Worm (Caenorhabditis elegans) whole organism, midembryonic: Measurements from ENCODE around the gene fcmt-1.

Source experiments
- T22C8.4 ChIP-seq: fragments of 200-800 bp; sonication (Bioruptor generic); IDR thresholded peaks from 2 replicates; pipeline ENCODE4 v1.3.6; 2022; ENCODE audit warnings: missing genetic modification characterization, missing compliant biosample characterization
- cog-1 ChIP-seq: sonication (generic microtip); optimal IDR thresholded peaks from 2 replicates; lab custom pipeline; 2016; ENCODE audit warnings: missing genetic modification characterization, missing compliant biosample characterization
- flt-1 ChIP-seq: fragments of 200-800 bp; sonication (Bioruptor generic); IDR thresholded peaks from 2 replicates; pipeline ENCODE4 v1.3.6; 2022; ENCODE audit warnings: missing genetic modification characterization, missing compliant biosample characterization
- klf-2 ChIP-seq: fragments of 200-800 bp; sonication (Bioruptor generic); conservative IDR thresholded peaks from 2 replicates; pipeline ENCODE4 v1.3.6; 2022; ENCODE audit warnings: missing genetic modification reagents, missing genetic modification characterization, missing compliant biosample characterization
- med-1 ChIP-seq: sonication (generic microtip); optimal IDR thresholded peaks from 2 replicates; lab custom pipeline; 2017; ENCODE audit warnings: missing genetic modification characterization, mild to moderate bottlenecking, missing compliant biosample characterization, antibody characterized with exemption, missing genetic modification reagents; ENCODE audit not compliant: insufficient read depth
- ref-1 ChIP-seq: fragments of 200-800 bp; sonication (Bioruptor generic); conservative IDR thresholded peaks from 2 replicates; pipeline ENCODE4 v1.3.6; 2022; ENCODE audit warnings: missing genetic modification reagents, missing genetic modification characterization, missing compliant biosample characterization
- tab-1 ChIP-seq: fragments of 200-800 bp; sonication (Bioruptor generic); IDR thresholded peaks from 2 replicates; pipeline ENCODE4 v1.3.6; 2022; ENCODE audit warnings: missing genetic modification characterization, missing compliant biosample characterization
- ztf-23 ChIP-seq: fragments of 200-800 bp; sonication (Bioruptor generic); IDR thresholded peaks from 2 replicates; pipeline ENCODE4 v1.3.6; 2022; ENCODE audit warnings: missing genetic modification reagents, missing genetic modification characterization, missing compliant biosample characterization
- ztf-29 ChIP-seq: fragments of 200-800 bp; sonication (Bioruptor generic); IDR thresholded peaks from 2 replicates; pipeline ENCODE4 v1.3.6; 2022; ENCODE audit warnings: missing genetic modification reagents, missing genetic modification characterization, missing compliant biosample characterization

fcmt-1 gene

DNA sequence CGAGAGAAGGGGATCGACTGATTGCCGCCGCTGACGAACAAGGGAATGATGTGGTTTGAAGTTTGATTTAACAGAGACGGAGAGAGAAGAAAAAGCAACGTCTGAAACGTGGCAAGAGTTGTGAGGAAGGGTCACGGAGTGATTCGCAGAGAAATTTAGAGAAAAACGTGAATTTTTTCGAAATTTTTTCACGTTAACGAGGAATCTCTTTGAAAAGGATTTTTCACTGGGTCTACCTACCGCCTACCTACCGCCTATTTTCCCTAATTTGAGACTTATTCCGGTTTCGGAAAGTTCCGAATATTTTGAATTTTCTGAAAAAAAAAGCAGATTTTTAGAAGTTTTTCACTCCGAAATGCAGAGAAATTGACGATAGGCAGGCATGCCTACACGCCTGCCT lies at the start of gene fcmt-1:
Gene fcmt-1 (minus strand): TSS at position 101 of the 400 bp plus-strand sequence.
- TF ChIP-seq T22C8.4 (GFP tag; lab: Robert Waterston, UW) (no peak), klf-2 (GFP tag; lab: Robert Waterston, UW) (no peak), ztf-29 (GFP tag; lab: Robert Waterston, UW) (no peak)

DNA sequence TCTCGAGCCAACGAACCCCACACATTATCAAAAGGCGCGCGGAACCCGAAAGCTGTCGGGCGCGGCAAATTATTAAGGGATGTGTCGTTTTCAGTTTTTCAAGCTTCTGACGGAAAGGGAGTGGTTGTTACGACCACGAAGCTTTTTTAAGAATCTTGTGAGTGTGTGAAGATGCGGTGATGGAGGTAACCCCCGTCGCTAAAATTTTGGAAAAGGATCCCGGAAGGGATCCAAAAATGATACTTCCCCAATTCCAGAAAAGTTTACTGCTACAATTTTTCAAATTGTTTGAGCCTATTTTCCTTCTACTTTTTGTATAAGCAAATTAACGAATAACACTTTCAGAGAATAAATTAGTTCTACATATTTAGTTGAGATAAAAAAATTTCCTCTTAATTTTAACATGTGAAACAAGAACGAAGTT lies 47.3 kb upstream of the fcmt-1 start:
- no peak for TF ChIP-seq cog-1 (tag; lab: Kevin White, UChicago)
- no peak for TF ChIP-seq klf-2 (GFP tag; lab: Robert Waterston, UW)
- no peak for TF ChIP-seq tab-1 (GFP tag; lab: Robert Waterston, UW)
- TF ChIP-seq T22C8.4 (GFP tag; lab: Robert Waterston, UW): no peak
- TF ChIP-seq ref-1 (GFP tag; lab: Robert Waterston, UW): no peak
- TF ChIP-seq ztf-29 (GFP tag; lab: Robert Waterston, UW): no peak
- no peak for TF ChIP-seq flt-1 (GFP tag; lab: Robert Waterston, UW)
- TF ChIP-seq ztf-23 (GFP tag; lab: Robert Waterston, UW): no peak
- TF ChIP-seq med-1 (GFP tag; lab: Kevin White, UChicago): no peak

DNA sequence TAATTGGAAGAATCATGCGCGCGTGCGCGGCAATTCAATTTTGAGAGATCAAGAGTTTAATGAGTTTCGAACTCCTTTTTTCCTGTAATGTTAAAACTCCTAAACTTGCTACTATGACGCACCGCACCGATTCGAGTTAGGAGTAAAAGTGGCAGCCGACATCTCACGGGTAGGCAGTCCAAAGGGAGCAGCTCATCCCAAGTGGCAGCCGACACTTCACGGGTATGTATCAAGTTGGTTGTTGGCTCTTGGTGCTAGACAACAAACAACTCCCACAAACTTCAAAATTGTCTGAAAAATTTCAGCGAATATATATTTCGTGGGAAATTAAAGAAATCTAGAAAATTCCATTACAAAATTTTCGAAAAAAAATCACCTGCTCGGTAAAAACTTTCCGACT lies 43.8 kb upstream of the fcmt-1 start:
- TF ChIP-seq T22C8.4 (GFP tag; lab: Robert Waterston, UW) (no peak), cog-1 (tag; lab: Kevin White, UChicago) (no peak), klf-2 (GFP tag; lab: Robert Waterston, UW) (no peak), ztf-23 (GFP tag; lab: Robert Waterston, UW) (no peak), tab-1 (GFP tag; lab: Robert Waterston, UW) (no peak), ref-1 (GFP tag; lab: Robert Waterston, UW) (no peak), med-1 (GFP tag; lab: Kevin White, UChicago) (no peak), flt-1 (GFP tag; lab: Robert Waterston, UW) (no peak), ztf-29 (GFP tag; lab: Robert Waterston, UW) (no peak)

DNA sequence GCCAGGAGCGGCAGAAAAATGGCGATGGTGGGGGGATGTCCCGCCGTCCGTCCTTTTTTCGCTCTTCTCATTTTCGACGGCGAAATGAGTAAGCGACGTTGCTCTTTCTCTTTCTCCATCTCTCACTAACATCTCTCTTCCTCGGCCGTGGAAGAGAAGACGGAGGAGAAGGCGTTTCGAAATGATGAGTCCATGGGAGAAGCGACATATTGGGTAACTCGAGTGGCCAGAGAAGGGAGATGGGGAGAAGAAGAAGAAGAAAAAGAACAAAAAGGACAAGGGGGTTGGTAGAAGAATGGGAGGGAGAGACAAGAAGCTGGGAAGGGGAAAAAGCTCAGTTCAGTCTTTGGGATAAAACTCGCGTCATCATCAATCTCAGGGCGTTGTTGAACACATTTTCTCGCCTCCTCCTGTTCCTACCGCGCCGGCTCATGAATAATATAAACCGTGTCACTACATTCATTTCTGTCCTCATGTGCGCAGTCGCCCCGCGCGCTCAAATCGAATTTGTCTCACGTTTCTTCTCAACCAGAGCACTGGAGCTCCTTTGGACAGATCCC lies 42.3 kb upstream of the fcmt-1 start:
- TF ChIP-seq ztf-23 (GFP tag; lab: Robert Waterston, UW): 0 out of 2 replicates have a peak, but pooled peaks have one; percentile 53
- TF ChIP-seq ref-1 (GFP tag; lab: Robert Waterston, UW): no peak

DNA sequence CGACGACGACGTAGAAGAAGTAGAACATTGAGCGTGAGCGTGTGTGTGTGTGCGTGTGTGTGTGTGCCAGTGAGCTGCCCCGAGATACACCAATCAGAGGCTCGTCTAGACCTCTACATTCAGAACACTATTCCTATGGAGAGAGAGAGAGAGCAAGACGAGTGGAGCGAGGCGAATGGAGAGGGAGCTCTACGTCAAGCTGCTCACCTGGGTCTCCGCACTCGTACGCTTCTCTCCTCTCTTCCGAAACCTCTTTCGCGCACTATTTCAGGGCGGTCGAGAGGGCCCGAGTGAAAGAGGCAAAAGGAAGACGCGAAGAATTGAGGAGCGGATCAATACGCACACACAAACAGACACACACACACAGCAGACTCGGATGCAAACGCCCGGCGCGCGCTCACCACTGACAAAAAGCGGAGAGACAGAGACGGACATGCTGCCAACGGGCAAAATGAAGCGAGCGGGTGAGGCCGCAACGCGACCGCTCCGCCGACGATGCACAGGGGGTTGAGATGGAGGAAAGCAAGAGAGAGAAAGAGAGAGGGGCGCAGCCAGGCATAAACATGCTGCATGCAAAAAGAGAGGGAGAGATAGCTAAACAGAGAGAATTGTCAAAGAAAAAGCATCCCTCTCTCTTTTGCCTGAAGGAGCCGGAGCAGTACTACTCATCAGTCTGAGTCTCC lies 40.3 kb upstream of the fcmt-1 start:
- TF ChIP-seq med-1 (GFP tag; lab: Kevin White, UChicago) (no peak), klf-2 (GFP tag; lab: Robert Waterston, UW) (no peak), tab-1 (GFP tag; lab: Robert Waterston, UW) (no peak), ref-1 (GFP tag; lab: Robert Waterston, UW) (no peak), flt-1 (GFP tag; lab: Robert Waterston, UW) (peak; percentile 61; the same call in 1 of the 2 replicates), ztf-23 (GFP tag; lab: Robert Waterston, UW) (peak; percentile 65; the same call in 1 of the 2 replicates), cog-1 (tag; lab: Kevin White, UChicago) (peak; percentile 93), T22C8.4 (GFP tag; lab: Robert Waterston, UW) (peak; percentile 86), ztf-29 (GFP tag; lab: Robert Waterston, UW) (no peak)

DNA sequence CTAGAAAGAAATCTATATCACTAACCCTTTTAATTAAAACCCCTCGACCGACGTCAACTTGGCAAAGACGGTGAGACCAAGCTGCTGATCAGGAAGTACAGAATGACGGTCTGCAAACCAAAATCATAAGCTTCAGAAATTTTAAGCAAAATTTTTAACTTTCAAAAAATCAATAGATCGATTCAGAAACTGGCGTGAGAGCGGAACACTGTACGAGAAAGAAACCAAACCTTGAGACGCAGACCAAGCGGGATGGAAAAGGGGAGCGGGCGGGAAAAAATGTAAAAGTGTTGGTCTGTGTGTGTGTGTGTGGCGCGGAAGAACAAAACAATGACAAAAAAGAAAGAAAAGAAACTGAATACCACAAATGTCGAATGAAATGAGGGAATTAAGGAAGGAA lies 39.1 kb upstream of the fcmt-1 start, which contains the start of the genes F44E5.17 and gpb-1:
Gene F44E5.17 (minus strand): TSS at position 101 of the 400 bp plus-strand sequence.
Gene gpb-1 (minus strand): TSS at position 118 of the 400 bp plus-strand sequence.
- TF ChIP-seq med-1 (GFP tag; lab: Kevin White, UChicago): no peak
- no peak for TF ChIP-seq tab-1 (GFP tag; lab: Robert Waterston, UW)
- TF ChIP-seq klf-2 (GFP tag; lab: Robert Waterston, UW): no peak
- no peak for TF ChIP-seq ztf-23 (GFP tag; lab: Robert Waterston, UW)
- TF ChIP-seq ref-1 (GFP tag; lab: Robert Waterston, UW): no peak

DNA sequence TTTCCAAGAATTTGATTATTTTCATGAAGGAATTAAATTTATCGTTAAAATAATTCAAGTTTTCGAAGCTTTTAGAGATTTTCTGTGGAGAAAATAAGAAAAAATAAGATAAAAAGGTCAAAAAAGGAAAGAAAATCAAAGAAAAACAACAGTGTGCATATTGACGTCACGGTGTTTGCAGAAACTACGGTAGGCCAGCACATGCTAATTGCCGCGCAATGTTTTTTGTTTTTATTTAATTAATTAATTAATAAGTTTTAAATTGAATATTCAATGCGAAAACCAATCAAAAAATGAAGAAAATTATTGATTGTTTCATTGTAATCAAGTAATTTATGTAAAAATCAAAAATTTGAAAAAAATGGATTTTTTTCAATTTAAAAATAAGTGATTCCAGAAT lies 38.5 kb upstream of the fcmt-1 start:
- no peak for TF ChIP-seq cog-1 (tag; lab: Kevin White, UChicago)
- TF ChIP-seq flt-1 (GFP tag; lab: Robert Waterston, UW): 0 out of 2 replicates have a peak, but pooled peaks have one; percentile 8
- no peak for TF ChIP-seq T22C8.4 (GFP tag; lab: Robert Waterston, UW)
- TF ChIP-seq ref-1 (GFP tag; lab: Robert Waterston, UW): no peak
- no peak for TF ChIP-seq klf-2 (GFP tag; lab: Robert Waterston, UW)
- TF ChIP-seq ztf-29 (GFP tag; lab: Robert Waterston, UW): no peak

DNA sequence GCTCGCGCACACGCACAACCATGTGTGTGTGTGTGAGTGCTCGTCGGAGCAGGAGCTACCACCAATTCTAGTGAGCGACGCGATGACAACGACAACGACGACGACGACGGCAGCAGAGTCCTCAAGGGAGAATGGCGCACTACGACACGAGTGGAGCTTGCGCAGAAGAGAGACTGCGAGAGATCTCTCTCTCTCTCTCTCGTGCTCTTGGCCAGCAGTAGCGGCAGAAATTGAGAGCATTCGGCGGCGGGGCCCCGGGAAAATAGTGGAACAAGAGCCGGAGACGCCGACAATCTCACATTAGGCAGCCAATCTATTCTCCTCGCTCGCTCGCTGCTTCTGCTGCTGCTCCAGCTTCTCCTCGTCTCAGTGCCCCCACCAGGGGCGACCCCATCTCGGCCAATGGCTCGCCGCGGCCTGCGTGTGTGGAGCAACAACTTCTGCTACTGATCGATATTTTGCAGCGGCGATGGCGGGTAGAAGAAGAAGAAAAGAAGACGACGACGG lies 37.5 kb upstream of the fcmt-1 start:
- 0 out of 2 replicates have a peak, but pooled peaks have one; percentile 37 for TF ChIP-seq ztf-23 (GFP tag; lab: Robert Waterston, UW)
- no peak for TF ChIP-seq ztf-29 (GFP tag; lab: Robert Waterston, UW)
- peak; percentile 60; the same call in 1 of the 2 replicates for TF ChIP-seq flt-1 (GFP tag; lab: Robert Waterston, UW)
- peak; percentile 48; the same call in 1 of the 2 replicates for TF ChIP-seq T22C8.4 (GFP tag; lab: Robert Waterston, UW)
- TF ChIP-seq ref-1 (GFP tag; lab: Robert Waterston, UW): no peak
- peak; percentile 64; the same call in 1 of the 2 replicates for TF ChIP-seq tab-1 (GFP tag; lab: Robert Waterston, UW)

DNA sequence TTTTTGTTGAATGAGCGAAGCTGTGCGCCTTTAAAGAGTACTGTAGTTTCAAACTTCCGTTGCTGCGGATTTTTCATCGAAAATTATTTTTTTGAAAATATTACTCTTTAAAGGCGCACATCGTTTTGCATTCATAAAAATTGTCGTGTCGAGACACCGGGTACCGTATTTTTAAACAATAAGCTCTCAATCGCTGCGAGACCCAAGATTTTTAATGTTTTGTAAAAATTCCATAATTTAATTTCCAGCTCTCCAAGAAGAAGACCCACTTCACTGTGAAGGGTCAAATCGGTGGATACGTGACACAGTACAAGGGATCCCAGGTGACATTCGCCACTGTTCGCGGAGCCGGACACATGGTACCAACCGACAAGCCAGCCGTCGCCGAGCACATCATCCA lies 33.0 kb upstream of the fcmt-1 start:
- TF ChIP-seq cog-1 (tag; lab: Kevin White, UChicago) (no peak), flt-1 (GFP tag; lab: Robert Waterston, UW) (no peak), med-1 (GFP tag; lab: Kevin White, UChicago) (no peak), ztf-23 (GFP tag; lab: Robert Waterston, UW) (no peak), tab-1 (GFP tag; lab: Robert Waterston, UW) (no peak), ref-1 (GFP tag; lab: Robert Waterston, UW) (no peak), ztf-29 (GFP tag; lab: Robert Waterston, UW) (no peak), T22C8.4 (GFP tag; lab: Robert Waterston, UW) (no peak), klf-2 (GFP tag; lab: Robert Waterston, UW) (no peak)
